Fruit fly (Drosophila melanogaster): ENCODE measurements around the gene Meltrin.
A peak's percentile ranks its signal among the peaks of the same experiment; 100 is the strongest.

The Meltrin gene

DNA sequence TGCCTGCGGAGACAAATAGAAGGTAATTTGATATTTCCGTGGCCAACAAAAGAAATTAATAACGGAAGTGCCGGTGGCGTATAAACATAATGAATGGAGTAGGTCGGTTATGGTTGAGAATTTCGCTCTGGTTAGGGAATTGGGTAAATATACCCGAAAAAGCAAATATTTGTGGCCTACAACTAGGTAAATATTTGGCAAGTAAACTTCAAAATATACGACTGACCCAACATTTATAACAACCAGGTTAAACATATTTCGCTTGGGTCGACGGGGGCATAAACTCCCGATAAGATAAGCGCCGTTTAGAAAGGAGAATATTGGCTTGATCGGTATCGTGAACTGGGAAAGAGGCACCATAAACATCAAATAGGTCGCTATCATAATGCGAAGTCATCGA lies 26.3 kb downstream of the Meltrin start (continued):
- TF ChIP-seq stwl (tag; optimal IDR thresholded peaks at IDR 0.05), result peak; percentile 52
- TF ChIP-seq CG1832 (GFP tag; optimal IDR thresholded peaks at IDR 0.05), result no peak
- TF ChIP-seq Awh (GFP tag; IDR thresholded peaks at IDR 0.05), result no peak
- TF ChIP-seq Jarid2 (GFP tag; optimal IDR thresholded peaks at IDR 0.05), result peak; percentile 38
- no peak for TF ChIP-seq Poxn (GFP tag; IDR thresholded peaks at IDR 0.05)
- TF ChIP-seq dimm (GFP tag; IDR thresholded peaks at IDR 0.05), result no peak
- no peak for TF ChIP-seq hbn (GFP tag; IDR thresholded peaks at IDR 0.05; ENCODE audit: partially characterized antibody)
- no peak for TF ChIP-seq CG10431 (GFP tag; optimal IDR thresholded peaks at IDR 0.05)
- TF ChIP-seq CG3838 (GFP tag; optimal IDR thresholded peaks at IDR 0.05), result no peak
- TF ChIP-seq gsb-n (tag; optimal IDR thresholded peaks at IDR 0.05), result peak; percentile 83
- no peak for TF ChIP-seq gt (GFP tag; IDR thresholded peaks at IDR 0.05)
- no peak for TF ChIP-seq vnd (GFP tag; IDR thresholded peaks at IDR 0.05; ENCODE audit: partially characterized antibody)
- peak in 1 of 2 experiments; percentile 50 for TF ChIP-seq bsh (GFP tag; optimal IDR thresholded peaks at IDR 0.05)
- no peak for TF ChIP-seq gem (tag; optimal IDR thresholded peaks at IDR 0.05)
- no peak for TF ChIP-seq CG2889 (GFP tag; IDR thresholded peaks at IDR 0.05)
- TF ChIP-seq org-1 (GFP tag; optimal IDR thresholded peaks at IDR 0.05), result peak; percentile 58
- TF ChIP-seq tna (GFP tag; IDR thresholded peaks at IDR 0.05; ENCODE audit: partially characterized antibody), result no peak
- no peak for TF ChIP-seq tap (tag; optimal IDR thresholded peaks at IDR 0.05)
- peak; percentile 47 for TF ChIP-seq HHEX (GFP tag; optimal IDR thresholded peaks at IDR 0.05)
- peak; percentile 7 for TF ChIP-seq CG4328 (GFP tag; optimal IDR thresholded peaks at IDR 0.05)
- no peak for TF ChIP-seq tx (GFP tag; optimal IDR thresholded peaks at IDR 0.05)
- TF ChIP-seq CG10543 (GFP tag; optimal IDR thresholded peaks at IDR 0.05), result peak; percentile 9
- TF ChIP-seq zf30C (GFP tag; optimal IDR thresholded peaks at IDR 0.05), result no peak
- TF ChIP-seq dysf (GFP tag; IDR thresholded peaks at IDR 0.05), result no peak
- TF ChIP-seq CG6683 (GFP tag; optimal IDR thresholded peaks at IDR 0.05), result no peak
- no peak for TF ChIP-seq CG30403 (GFP tag; optimal IDR thresholded peaks at IDR 0.05)
- peak; percentile 58 for TF ChIP-seq Nf-YB (GFP tag; optimal IDR thresholded peaks at IDR 0.05)
- no peak for TF ChIP-seq CG10321 (GFP tag; IDR thresholded peaks at IDR 0.05)
- TF ChIP-seq crol (GFP tag; IDR thresholded peaks at IDR 0.05), result no peak
- TF ChIP-seq btn (GFP tag; optimal IDR thresholded peaks at IDR 0.05), result no peak
- TF ChIP-seq H2.0 (GFP tag; IDR thresholded peaks at IDR 0.05), result no peak
- TF ChIP-seq CG4730 (GFP tag; IDR thresholded peaks at IDR 0.05), result no peak
- TF ChIP-seq CG32767 (GFP tag; IDR thresholded peaks at IDR 0.05), result no peak
- TF ChIP-seq Hand (GFP tag; optimal IDR thresholded peaks at IDR 0.05), result no peak
- TF ChIP-seq Atf3 (GFP tag; optimal IDR thresholded peaks at IDR 0.05), result no peak
- TF ChIP-seq TFAM (GFP tag; optimal IDR thresholded peaks at IDR 0.05), result peak; percentile 49
- TF ChIP-seq CG14050 (GFP tag; IDR thresholded peaks at IDR 0.05), result no peak
- no peak for TF ChIP-seq CG11247 (GFP tag; IDR thresholded peaks at IDR 0.05)
- no peak for TF ChIP-seq CG14667 (GFP tag; IDR thresholded peaks at IDR 0.05)
- TF ChIP-seq lola (GFP tag; optimal IDR thresholded peaks at IDR 0.05), result peak in 1 of 3 experiments; percentile 78
- peak; percentile 62 for TF ChIP-seq ATbp (GFP tag; optimal IDR thresholded peaks at IDR 0.05)
- TF ChIP-seq CG7839 (tag; optimal IDR thresholded peaks at IDR 0.05), result no peak
- no peak for TF ChIP-seq CG15073 (GFP tag; optimal IDR thresholded peaks at IDR 0.05)
- TF ChIP-seq CG2120 (GFP tag; optimal IDR thresholded peaks at IDR 0.05), result no peak
- no peak for TF ChIP-seq CG3281 (GFP tag; optimal IDR thresholded peaks at IDR 0.05)
- TF ChIP-seq CG17385 (GFP tag; optimal IDR thresholded peaks at IDR 0.05), result peak; percentile 17
- no peak for TF ChIP-seq p53 (GFP tag; optimal IDR thresholded peaks at IDR 0.05)
- no peak for TF ChIP-seq CG11560 (tag; IDR thresholded peaks at IDR 0.05)
- no peak for TF ChIP-seq corto (GFP tag; optimal IDR thresholded peaks at IDR 0.05)
- TF ChIP-seq CG7786 (GFP tag; optimal IDR thresholded peaks at IDR 0.05), result no peak
- no peak for TF ChIP-seq rib (GFP tag; IDR thresholded peaks at IDR 0.05)

Measured in whole organism, embryonic.